Fruit fly (Drosophila melanogaster): Measurements from ENCODE around the gene Idi.

Idi gene

DNA sequence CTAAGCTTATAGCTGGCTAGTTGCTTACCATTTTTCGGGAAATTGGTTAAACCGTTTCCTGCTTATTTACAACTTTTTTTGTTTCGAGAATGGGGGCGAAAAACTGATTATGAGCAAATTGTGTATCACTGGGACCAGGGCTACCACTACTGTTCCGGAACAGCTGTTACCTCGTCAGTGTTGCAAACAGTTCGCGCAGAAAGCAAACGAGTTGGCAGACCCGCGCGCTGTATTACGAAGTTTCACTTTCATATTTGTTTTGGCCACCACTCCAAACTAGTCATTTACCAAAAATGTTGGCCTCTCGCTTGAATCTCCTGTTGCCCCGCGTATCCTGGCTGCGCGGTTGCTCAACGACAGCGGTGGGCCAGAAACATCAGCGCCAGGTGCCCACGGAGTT is at the start of gene Idi, which contains the start of gene AP-2sigma:
Idi (plus strand) TSS at position 204 of the 400 bp plus-strand sequence.
AP-2sigma (minus strand) TSS at position 153 of the 400 bp plus-strand sequence.
- TF ChIP-seq CG13204 (GFP tag; optimal IDR thresholded peaks at IDR 0.05) (no peak), CG4496 (GFP tag; IDR thresholded peaks at IDR 0.05) (peak; percentile 52; the same call in 2 of the 3 replicates), CG8159 (tag; optimal IDR thresholded peaks at IDR 0.05) (no peak), CG34367 (tag; optimal IDR thresholded peaks at IDR 0.05) (no peak), CG14655 (GFP tag; optimal IDR thresholded peaks at IDR 0.05) (no peak), fd96Ca (GFP tag; IDR thresholded peaks at IDR 0.05) (peak; percentile 51; the same call in 1 of the 3 replicates), rn (GFP tag; IDR thresholded peaks at IDR 0.05) (no peak), CG32121 (GFP tag; IDR thresholded peaks at IDR 0.05) (no peak), CG17806 (tag; optimal IDR thresholded peaks at IDR 0.05) (no peak), Pif1B (GFP tag; optimal IDR thresholded peaks at IDR 0.05) (no peak), Ets98B (GFP tag; IDR thresholded peaks at IDR 0.05) (no peak), gl (tag; optimal IDR thresholded peaks at IDR 0.05) (no peak), CG12605 (GFP tag; IDR thresholded peaks at IDR 0.05) (0 out of 2 replicates have a peak, but pooled peaks have one; percentile 23), CG10348 (GFP tag; IDR thresholded peaks at IDR 0.05) (no peak), CG15710 (tag; optimal IDR thresholded peaks at IDR 0.05) (no peak), CG9948 (tag; optimal IDR thresholded peaks at IDR 0.05) (no peak), EcR (GFP tag; optimal IDR thresholded peaks at IDR 0.05) (peak; percentile 12), CG8301 (tag; optimal IDR thresholded peaks at IDR 0.05) (no peak), Snoo (tag; optimal IDR thresholded peaks at IDR 0.05) (peak; percentile 38)

- no peak for TF ChIP-seq Pif1A (GFP tag; optimal IDR thresholded peaks at IDR 0.05)
- no peak for TF ChIP-seq CG32121 (GFP tag; IDR thresholded peaks at IDR 0.05)
- no peak for TF ChIP-seq CG10348 (GFP tag; IDR thresholded peaks at IDR 0.05)
- peak; percentile 53 for TF ChIP-seq Snoo (tag; optimal IDR thresholded peaks at IDR 0.05)
- TF ChIP-seq CG13204 (GFP tag; optimal IDR thresholded peaks at IDR 0.05): no peak
- TF ChIP-seq Pif1B (GFP tag; optimal IDR thresholded peaks at IDR 0.05): no peak
- no peak for TF ChIP-seq CG14655 (GFP tag; optimal IDR thresholded peaks at IDR 0.05)
- TF ChIP-seq CG9948 (tag; optimal IDR thresholded peaks at IDR 0.05): no peak
- TF ChIP-seq rn (GFP tag; IDR thresholded peaks at IDR 0.05): peak; percentile 38; the same call in 1 of the 2 replicates
- TF ChIP-seq CG12605 (GFP tag; IDR thresholded peaks at IDR 0.05): 0 out of 2 replicates have a peak, but pooled peaks have one; percentile 13
- no peak for TF ChIP-seq CG8159 (tag; optimal IDR thresholded peaks at IDR 0.05)
- TF ChIP-seq CG17806 (tag; optimal IDR thresholded peaks at IDR 0.05): no peak
- peak; percentile 41 for TF ChIP-seq CG15710 (tag; optimal IDR thresholded peaks at IDR 0.05)
- TF ChIP-seq EcR (GFP tag; optimal IDR thresholded peaks at IDR 0.05): no peak
- 0 out of 3 replicates have a peak, but pooled peaks have one; percentile 21 for TF ChIP-seq fd96Ca (GFP tag; IDR thresholded peaks at IDR 0.05)
- TF ChIP-seq CG34367 (tag; optimal IDR thresholded peaks at IDR 0.05): peak; percentile 13
- no peak for TF ChIP-seq D1 (tag; optimal IDR thresholded peaks at IDR 0.05)
- peak; percentile 77 for TF ChIP-seq CG4496 (GFP tag; IDR thresholded peaks at IDR 0.05)
- TF ChIP-seq CG8301 (tag; optimal IDR thresholded peaks at IDR 0.05): no peak
- TF ChIP-seq gl (tag; optimal IDR thresholded peaks at IDR 0.05): no peak
- peak; percentile 48 for TF ChIP-seq Ets98B (GFP tag; IDR thresholded peaks at IDR 0.05)
These were observed 46.4 kb upstream of the Idi start, which contains the start of the genes CG3337 and Nelf-A for dm6 chr3R:21223453-21224057. TSS of gene CG3337 (minus strand) at chr3R:21223584. TSS of gene Nelf-A (plus strand) at chr3R:21223704.

DNA sequence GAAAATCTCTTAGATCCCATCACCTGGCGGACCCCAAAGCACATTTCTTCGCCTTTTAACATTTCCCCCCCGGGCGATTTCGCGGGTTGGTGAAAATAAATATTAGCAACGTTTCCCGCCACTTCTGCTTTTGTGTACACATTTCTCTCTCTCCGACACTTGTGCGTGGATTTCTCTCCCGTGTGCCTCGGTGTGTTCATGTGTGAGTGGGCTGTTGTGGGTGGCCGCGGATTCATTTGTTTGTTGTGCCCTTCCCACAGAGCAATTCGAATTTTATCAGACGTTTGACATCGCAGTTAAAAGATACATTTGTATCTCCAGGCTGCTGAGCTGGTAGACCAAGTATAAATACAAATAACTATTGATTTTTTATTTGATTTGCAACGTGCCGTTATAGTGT is 45.7 kb upstream of the Idi start:
- TF ChIP-seq CG12605 (GFP tag; IDR thresholded peaks at IDR 0.05) (peak; percentile 34; the same call in 1 of the 2 replicates), EcR (GFP tag; optimal IDR thresholded peaks at IDR 0.05) (no peak), CG34367 (tag; optimal IDR thresholded peaks at IDR 0.05) (no peak), Snoo (tag; optimal IDR thresholded peaks at IDR 0.05) (peak; percentile 50), Pif1A (GFP tag; optimal IDR thresholded peaks at IDR 0.05) (no peak), Pif1B (GFP tag; optimal IDR thresholded peaks at IDR 0.05) (no peak), CG8301 (tag; optimal IDR thresholded peaks at IDR 0.05) (peak; percentile 43), CG17806 (tag; optimal IDR thresholded peaks at IDR 0.05) (no peak), CG14655 (GFP tag; optimal IDR thresholded peaks at IDR 0.05) (no peak), CG32121 (GFP tag; IDR thresholded peaks at IDR 0.05) (peak; percentile 71), CG15710 (tag; optimal IDR thresholded peaks at IDR 0.05) (no peak), gl (tag; optimal IDR thresholded peaks at IDR 0.05) (no peak), D1 (tag; optimal IDR thresholded peaks at IDR 0.05) (no peak), CG10348 (GFP tag; IDR thresholded peaks at IDR 0.05) (no peak), CG9948 (tag; optimal IDR thresholded peaks at IDR 0.05) (no peak), CG4496 (GFP tag; IDR thresholded peaks at IDR 0.05) (peak; percentile 52; the same call in 2 of the 3 replicates), CG13204 (GFP tag; optimal IDR thresholded peaks at IDR 0.05) (peak; percentile 21), rn (GFP tag; IDR thresholded peaks at IDR 0.05) (no peak), CG8159 (tag; optimal IDR thresholded peaks at IDR 0.05) (no peak), fd96Ca (GFP tag; IDR thresholded peaks at IDR 0.05) (peak; percentile 83), Ets98B (GFP tag; IDR thresholded peaks at IDR 0.05) (peak; percentile 83)

DNA sequence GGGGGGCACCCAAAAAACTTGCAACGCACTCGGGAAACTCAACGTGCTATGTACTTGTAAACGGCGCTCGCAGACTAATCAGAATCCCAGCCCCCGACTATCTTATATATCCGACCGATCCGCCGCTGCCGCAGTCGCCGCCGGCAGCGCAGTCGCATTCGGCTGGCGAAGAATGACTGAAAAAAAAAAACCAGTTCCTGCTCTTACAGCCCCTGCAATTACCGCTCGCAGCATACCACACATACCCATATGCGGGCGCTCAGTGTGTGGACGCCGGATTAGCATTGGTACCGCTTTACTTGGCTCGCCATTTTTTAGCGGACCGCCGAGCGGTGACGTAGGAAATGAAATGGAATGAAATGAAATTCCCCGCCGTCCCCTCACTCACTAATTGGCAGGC is 32.8 kb upstream of the Idi start, which contains the start of gene e:
e (minus strand) TSS at position 79 of the 400 bp plus-strand sequence.
- TF ChIP-seq CG9948 (tag; optimal IDR thresholded peaks at IDR 0.05) (no peak), CG34367 (tag; optimal IDR thresholded peaks at IDR 0.05) (no peak), CG12605 (GFP tag; IDR thresholded peaks at IDR 0.05) (no peak), CG4496 (GFP tag; IDR thresholded peaks at IDR 0.05) (peak; percentile 39; the same call in 1 of the 3 replicates), Snoo (tag; optimal IDR thresholded peaks at IDR 0.05) (no peak), CG14655 (GFP tag; optimal IDR thresholded peaks at IDR 0.05) (no peak), gl (tag; optimal IDR thresholded peaks at IDR 0.05) (no peak), CG13204 (GFP tag; optimal IDR thresholded peaks at IDR 0.05) (peak; percentile 79), Pif1A (GFP tag; optimal IDR thresholded peaks at IDR 0.05) (no peak), CG10348 (GFP tag; IDR thresholded peaks at IDR 0.05) (no peak), D1 (tag; optimal IDR thresholded peaks at IDR 0.05) (no peak)

DNA sequence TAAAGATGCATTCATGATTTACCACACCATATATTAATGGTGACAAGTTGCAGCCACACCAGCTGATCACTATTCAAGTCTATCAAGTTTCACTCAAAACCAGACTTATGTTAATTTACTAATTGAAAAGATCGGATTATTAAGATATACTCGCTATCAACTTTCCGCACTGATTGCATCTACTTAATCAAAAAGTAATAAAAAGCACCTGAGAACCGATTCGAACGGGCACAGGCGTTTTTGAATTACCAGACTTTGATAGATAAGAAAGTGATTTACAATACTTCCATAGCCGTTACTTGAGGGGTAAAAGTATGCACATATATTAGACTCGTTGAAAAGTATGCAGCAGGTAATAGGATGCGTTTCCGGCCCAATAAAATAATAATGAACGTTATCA is 28.6 kb upstream of the Idi start:
- no peak for TF ChIP-seq CG9948 (tag; optimal IDR thresholded peaks at IDR 0.05)
- TF ChIP-seq gl (tag; optimal IDR thresholded peaks at IDR 0.05): no peak
- TF ChIP-seq Snoo (tag; optimal IDR thresholded peaks at IDR 0.05): no peak
- TF ChIP-seq EcR (GFP tag; optimal IDR thresholded peaks at IDR 0.05): no peak
